Fruit fly (Drosophila melanogaster): ENCODE results near the gene Nmdmc.

Gene Nmdmc

dm6 chr3R:9083379-9083778, 33.0 kb upstream of the Nmdmc start (continued):
- TF ChIP-seq nerfin-1 (tag; optimal IDR thresholded peaks at IDR 0.05) (peak; percentile 14), CG10321 (GFP tag; IDR thresholded peaks at IDR 0.05) (no peak), CG10274 (GFP tag; optimal IDR thresholded peaks at IDR 0.05) (no peak), CG15514 (GFP tag; optimal IDR thresholded peaks at IDR 0.05) (peak; percentile 2), CG7357 (GFP tag; IDR thresholded peaks at IDR 0.05) (no peak), Sox102F (GFP tag; optimal IDR thresholded peaks at IDR 0.05) (peak; percentile 55), MTF-1 (GFP tag; optimal IDR thresholded peaks at IDR 0.05; ENCODE audit: borderline replicate concordance) (no peak), lilli (GFP tag; optimal IDR thresholded peaks at IDR 0.05) (peak; percentile 27), Atf6 (GFP tag; IDR thresholded peaks at IDR 0.05) (peak; percentile 49; the same call in 1 of the 2 replicates), Asciz (GFP tag; optimal IDR thresholded peaks at IDR 0.05) (peak; percentile 46), CG3847 (GFP tag; IDR thresholded peaks at IDR 0.05) (no peak), CG14441 (GFP tag; IDR thresholded peaks at IDR 0.05) (peak; percentile 34; the same call in 1 of the 2 replicates), fu2 (GFP tag; optimal IDR thresholded peaks at IDR 0.05) (no peak), abd-A (tag; optimal IDR thresholded peaks at IDR 0.05) (peak; percentile 75), E2f2 (GFP tag; IDR thresholded peaks at IDR 0.05) (0 out of 2 replicates have a peak, but pooled peaks have one; percentile 21), Nf-YC (tag; optimal IDR thresholded peaks at IDR 0.05) (no peak), dysf (GFP tag; IDR thresholded peaks at IDR 0.05) (peak; percentile 68), CG12236 (GFP tag; optimal IDR thresholded peaks at IDR 0.05) (no peak), luna (GFP tag; optimal IDR thresholded peaks at IDR 0.05) (no peak), gro (GFP tag; optimal IDR thresholded peaks at IDR 0.05) (no peak), CTCF (GFP tag; optimal IDR thresholded peaks at IDR 0.05) (no peak), CG31388 (GFP tag; optimal IDR thresholded peaks at IDR 0.05) (no peak), CG10959 (GFP tag; IDR thresholded peaks at IDR 0.05) (no peak), tio (GFP tag; optimal IDR thresholded peaks at IDR 0.05) (peak; percentile 21), CG2120 (GFP tag; optimal IDR thresholded peaks at IDR 0.05) (peak; percentile 42), zf30C (GFP tag; optimal IDR thresholded peaks at IDR 0.05) (peak; percentile 28), tna (GFP tag; IDR thresholded peaks at IDR 0.05; ENCODE audit: partially characterized antibody) (no peak), pros (GFP tag; optimal IDR thresholded peaks at IDR 0.05) (no peak), CG1832 (GFP tag; optimal IDR thresholded peaks at IDR 0.05) (no peak), CG32772 (GFP tag; IDR thresholded peaks at IDR 0.05) (0 out of 2 replicates have a peak, but pooled peaks have one; percentile 25), ssp (GFP tag; IDR thresholded peaks at IDR 0.05) (no peak), toy (GFP tag; IDR thresholded peaks at IDR 0.05) (no peak), ci (GFP tag; IDR thresholded peaks at IDR 0.05) (peak; percentile 71; the same call in 1 of the 3 replicates), tin (GFP tag; optimal IDR thresholded peaks at IDR 0.05) (peak; percentile 28), E2f1 (GFP tag; IDR thresholded peaks at IDR 0.05) (no peak; the same call in 1 of the 2 replicates), en (GFP tag; optimal IDR thresholded peaks at IDR 0.05) (no peak), CG15269 (tag; optimal IDR thresholded peaks at IDR 0.05) (peak; percentile 44), esg (GFP tag; conservative IDR thresholded peaks at IDR 0.05) (0 out of 2 replicates have a peak, but pooled peaks have one; percentile 7), Atf3 (GFP tag; optimal IDR thresholded peaks at IDR 0.05) (no peak), CG2129 (GFP tag; IDR thresholded peaks at IDR 0.05; ENCODE audit: partially characterized antibody) (no peak), dimm (GFP tag; IDR thresholded peaks at IDR 0.05) (no peak), al (GFP tag; IDR thresholded peaks at IDR 0.05) (no peak), CG3995 (GFP tag; optimal IDR thresholded peaks at IDR 0.05) (no peak), ftz-f1 (GFP tag; optimal IDR thresholded peaks at IDR 0.05) (no peak), ATbp (GFP tag; optimal IDR thresholded peaks at IDR 0.05) (peak; percentile 6), insv (GFP tag; optimal IDR thresholded peaks at IDR 0.05) (no peak), CG12071 (GFP tag; optimal IDR thresholded peaks at IDR 0.05) (no peak), CG8089 (GFP tag; optimal IDR thresholded peaks at IDR 0.05) (no peak), H2.0 (GFP tag; IDR thresholded peaks at IDR 0.05) (no peak), tll (GFP tag; optimal IDR thresholded peaks at IDR 0.05) (no peak), CG1603 (tag; optimal IDR thresholded peaks at IDR 0.05) (peak; percentile 58), btn (GFP tag; optimal IDR thresholded peaks at IDR 0.05) (no peak)

Data from whole organism, embryonic.